Fruit fly (Drosophila melanogaster) whole organism, prepupa: ENCODE measurements around the gene CG4702.
A peak's percentile ranks its signal among the peaks of the same experiment; 100 is the strongest.

ENCODE experiments used
- Blimp-1 ChIP-seq: fragments of 200-800 bp; sonication (Bioruptor generic); optimal IDR thresholded peaks from 3 replicates; lab custom pipeline; 2017; ENCODE audit warnings: missing biosample characterization, missing genetic modification characterization, mild to moderate bottlenecking, moderate library complexity, missing genetic modification reagents
- CG11294 ChIP-seq: fragments of 200-800 bp; sonication (Bioruptor generic); IDR thresholded peaks from 2 replicates; pipeline ENCODE4 v1.3.6; 2022; ENCODE audit warnings: missing biosample characterization, missing genetic modification characterization
- CG11762 ChIP-seq: fragments of 200-800 bp; sonication (Bioruptor generic); optimal IDR thresholded peaks from 3 replicates; lab custom pipeline; 2016; ENCODE audit warnings: missing biosample characterization, missing genetic modification characterization; ENCODE audit not compliant: insufficient read depth
- CG1621 ChIP-seq: fragments of 200-800 bp; sonication (Bioruptor generic); optimal IDR thresholded peaks from 3 replicates; lab custom pipeline; 2018; ENCODE audit warnings: missing biosample characterization, mild to moderate bottlenecking, missing genetic modification characterization
- CG31627 ChIP-seq: fragments of 200-800 bp; sonication (Bioruptor generic); optimal IDR thresholded peaks from 3 replicates; lab custom pipeline; 2016; ENCODE audit warnings: missing biosample characterization, missing genetic modification characterization
- CG6276 ChIP-seq: fragments of 200-800 bp; sonication (Bioruptor generic); optimal IDR thresholded peaks from 2 replicates; lab custom pipeline; 2017; ENCODE audit warnings: missing biosample characterization, mild to moderate bottlenecking, missing genetic modification characterization
- CG6808 ChIP-seq: fragments of 200-800 bp; sonication (Bioruptor generic); optimal IDR thresholded peaks from 3 replicates; lab custom pipeline; 2017; ENCODE audit warnings: missing biosample characterization, missing genetic modification characterization, mild to moderate bottlenecking, moderate library complexity, missing genetic modification reagents
- CG6854 ChIP-seq: fragments of 200-800 bp; sonication (Bioruptor generic); optimal IDR thresholded peaks from 2 replicates; lab custom pipeline; 2017; ENCODE audit warnings: missing biosample characterization, mild to moderate bottlenecking, missing genetic modification characterization
- CG7368 ChIP-seq: fragments of 200-800 bp; sonication (Bioruptor generic); optimal IDR thresholded peaks from 3 replicates; lab custom pipeline; 2016; ENCODE audit warnings: missing biosample characterization, missing genetic modification characterization
- CG8319 ChIP-seq: fragments of 200-800 bp; sonication (Bioruptor generic); optimal IDR thresholded peaks from 3 replicates; lab custom pipeline; 2016; ENCODE audit warnings: missing biosample characterization, missing genetic modification characterization
- Eip75B ChIP-seq: fragments of 200-800 bp; sonication (Bioruptor generic); optimal IDR thresholded peaks from 3 replicates; lab custom pipeline; 2016; ENCODE audit warnings: missing biosample characterization, missing genetic modification characterization
- Eip78C ChIP-seq: fragments of 200-800 bp; sonication (Bioruptor generic); peaks from one replicate; lab custom pipeline; 2016; ENCODE audit warnings: missing biosample characterization, missing genetic modification characterization
- Ets96B ChIP-seq: fragments of 200-800 bp; optimal IDR thresholded peaks from 2 replicates; lab custom pipeline; 2019; ENCODE audit warnings: missing biosample characterization, mild to moderate bottlenecking, missing genetic modification characterization, moderate library complexity
- Gug ChIP-seq: fragments of 200-800 bp; sonication (Bioruptor generic); IDR thresholded peaks from 2 replicates; pipeline ENCODE4 v1.3.6; 2022; ENCODE audit warnings: missing biosample characterization, missing genetic modification characterization
- Hr38 ChIP-seq: sonication (Bioruptor generic); optimal IDR thresholded peaks from 2 replicates; lab custom pipeline; 2016; ENCODE audit warnings: missing biosample characterization, missing genetic modification characterization
- Hr39 ChIP-seq: fragments of 200-800 bp; sonication (Bioruptor generic); optimal IDR thresholded peaks from 2 replicates; lab custom pipeline; 2016; ENCODE audit warnings: missing biosample characterization, missing genetic modification characterization
- Lpt ChIP-seq: fragments of 200-800 bp; sonication (Bioruptor generic); optimal IDR thresholded peaks from 3 replicates; lab custom pipeline; 2016; ENCODE audit warnings: missing biosample characterization, missing genetic modification characterization
- Met ChIP-seq: fragments of 200-800 bp; sonication (Bioruptor generic); optimal IDR thresholded peaks from 3 replicates; lab custom pipeline; 2016; ENCODE audit warnings: missing biosample characterization, missing genetic modification characterization
- Sox102F ChIP-seq: fragments of 200-800 bp; sonication (Bioruptor generic); optimal IDR thresholded peaks from 2 replicates; lab custom pipeline; 2016; ENCODE audit warnings: missing biosample characterization, mild to moderate bottlenecking, missing genetic modification characterization
- Sox15 ChIP-seq: fragments of 200-800 bp; sonication (Bioruptor generic); optimal IDR thresholded peaks from 3 replicates; lab custom pipeline; 2016; ENCODE audit warnings: missing biosample characterization, missing genetic modification characterization
- achi ChIP-seq: fragments of 200-800 bp; sonication (Bioruptor generic); optimal IDR thresholded peaks from 3 replicates; lab custom pipeline; 2016; ENCODE audit warnings: missing biosample characterization, missing genetic modification characterization
- cyc ChIP-seq: fragments of 200-800 bp; sonication (Bioruptor generic); optimal IDR thresholded peaks from 3 replicates; lab custom pipeline; 2016; ENCODE audit warnings: missing biosample characterization, missing genetic modification characterization
- dsx ChIP-seq: fragments of 200-800 bp; optimal IDR thresholded peaks from 3 replicates; lab custom pipeline; 2019; ENCODE audit warnings: missing biosample characterization, mild to moderate bottlenecking, missing genetic modification characterization, moderate library complexity; ENCODE audit not compliant: poor library complexity, severe bottlenecking
- eg ChIP-seq: fragments of 200-800 bp; sonication (Bioruptor generic); IDR thresholded peaks from 3 replicates; pipeline ENCODE4 v1.3.6; 2022; ENCODE audit warnings: missing biosample characterization, missing genetic modification characterization
- esn ChIP-seq: fragments of 200-800 bp; sonication (Bioruptor generic); optimal IDR thresholded peaks from 2 replicates; lab custom pipeline; 2016; ENCODE audit warnings: missing biosample characterization, mild to moderate bottlenecking, missing genetic modification characterization, moderate library complexity
- fd59A ChIP-seq: fragments of 200-800 bp; sonication (Bioruptor generic); optimal IDR thresholded peaks from 2 replicates; lab custom pipeline; 2017; ENCODE audit warnings: missing biosample characterization, mild to moderate bottlenecking, missing genetic modification characterization, missing genetic modification reagents
- fd85E ChIP-seq: fragments of 200-800 bp; sonication (Bioruptor generic); optimal IDR thresholded peaks from 3 replicates; lab custom pipeline; 2016; ENCODE audit warnings: missing biosample characterization, missing genetic modification characterization
- fkh ChIP-seq: fragments of 200-800 bp; sonication (Bioruptor generic); optimal IDR thresholded peaks from 3 replicates; lab custom pipeline; 2017; ENCODE audit warnings: missing biosample characterization, mild to moderate bottlenecking, missing genetic modification characterization, moderate library complexity
- lz ChIP-seq: fragments of 200-800 bp; sonication (Bioruptor generic); optimal IDR thresholded peaks from 3 replicates; lab custom pipeline; 2016; ENCODE audit warnings: missing biosample characterization, missing genetic modification characterization
- pdm3 ChIP-seq: fragments of 200-800 bp; sonication (Bioruptor generic); optimal IDR thresholded peaks from 3 replicates; lab custom pipeline; 2016; ENCODE audit warnings: missing biosample characterization, missing genetic modification characterization
- salr ChIP-seq, 2 experiments: fragments of 200-800 bp; sonication (Bioruptor generic); optimal IDR thresholded peaks; 3 replicates each; lab custom pipeline; 2016 to 2018; ENCODE audit warnings: missing biosample characterization in 2 of 2, missing genetic modification characterization in 2 of 2, mild to moderate bottlenecking in 1 of 2
- svp ChIP-seq: fragments of 200-800 bp; sonication (Bioruptor generic); peaks from one replicate; lab custom pipeline; 2016; ENCODE audit warnings: missing biosample characterization, missing genetic modification characterization
- vri ChIP-seq: fragments of 200-800 bp; sonication (Bioruptor generic); optimal IDR thresholded peaks from 3 replicates; lab custom pipeline; 2016; ENCODE audit warnings: missing biosample characterization, mild to moderate bottlenecking, missing genetic modification characterization

Gene CG4702

dm6 chr3R:12166086-12166485 is 38.1 kb upstream of the CG4702 start, which contains the start of gene Cpn:
Gene Cpn (minus strand): TSS chr3R:12166186.
- TF ChIP-seq fd85E (no peak), svp (GFP tag; lab: Kevin White, UChicago) (peak; percentile 5)

- TF ChIP-seq pdm3 (GFP tag; lab: Kevin White, UChicago) (no peak), Hr39 (GFP tag; lab: Kevin White, UChicago) (no peak), Sox102F (GFP tag; lab: Kevin White, UChicago) (no peak), dsx (GFP tag; lab: Kevin White, UChicago) (no peak), Hr38 (no peak), Ets96B (tag; lab: Kevin White, UChicago) (no peak), CG11762 (GFP tag; lab: Kevin White, UChicago) (no peak), CG11294 (no peak), Blimp-1 (no peak), svp (GFP tag; lab: Kevin White, UChicago) (no peak), CG31627 (GFP tag; lab: Kevin White, UChicago) (no peak), Eip75B (GFP tag; lab: Kevin White, UChicago) (no peak), Sox15 (GFP tag; lab: Kevin White, UChicago) (no peak), CG7368 (GFP tag; lab: Kevin White, UChicago) (no peak)
Measured at dm6 chr3R:12158495-12158894, 30.5 kb upstream of the CG4702 start, which contains the start of gene dpr15. Gene dpr15 (minus strand): TSS chr3R:12158595.

dm6 chr3R:12125431-12126027 is 2.5 kb downstream of the CG4702 start:
- TF ChIP-seq Gug (GFP tag; lab: Robert Waterston, UW) (no peak), pdm3 (GFP tag; lab: Kevin White, UChicago) (no peak), vri (GFP tag; lab: Kevin White, UChicago) (no peak), fkh (GFP tag; lab: Kevin White, UChicago) (no peak), cyc (no peak), fd85E (no peak), achi (GFP tag; lab: Kevin White, UChicago) (no peak), CG1621 (tag; lab: Kevin White, UChicago) (no peak), Blimp-1 (peak; percentile 95), eg (GFP tag; lab: Robert Waterston, UW) (no peak), Eip78C (GFP tag; lab: Kevin White, UChicago) (peak; percentile 6), CG8319 (GFP tag; lab: Kevin White, UChicago) (no peak), lz (GFP tag; lab: Kevin White, UChicago) (no peak), svp (GFP tag; lab: Kevin White, UChicago) (no peak)
- TF ChIP-seq, all 60 proteins: peak for 2

- TF ChIP-seq CG6276 (no peak), Blimp-1 (no peak), Met (GFP tag; lab: Kevin White, UChicago) (no peak), salr (GFP tag; optimal IDR thresholded peaks at IDR 0.05; lab: Kevin White, UChicago) (no peak), fkh (GFP tag; lab: Kevin White, UChicago) (no peak), Lpt (GFP tag; lab: Kevin White, UChicago) (no peak), Sox15 (GFP tag; lab: Kevin White, UChicago) (no peak), fd59A (GFP tag; lab: Kevin White, UChicago) (no peak), CG31627 (GFP tag; lab: Kevin White, UChicago) (no peak), esn (GFP tag; lab: Kevin White, UChicago) (no peak), CG6808 (no peak), CG6854 (no peak), vri (GFP tag; lab: Kevin White, UChicago) (no peak), dsx (GFP tag; lab: Kevin White, UChicago) (no peak)
Measured at dm6 chr3R:12124843-12125242, 3.2 kb downstream of the CG4702 start.
